Worm (Caenorhabditis elegans): ENCODE measurements around the gene Y59A8B.12.

DNA sequence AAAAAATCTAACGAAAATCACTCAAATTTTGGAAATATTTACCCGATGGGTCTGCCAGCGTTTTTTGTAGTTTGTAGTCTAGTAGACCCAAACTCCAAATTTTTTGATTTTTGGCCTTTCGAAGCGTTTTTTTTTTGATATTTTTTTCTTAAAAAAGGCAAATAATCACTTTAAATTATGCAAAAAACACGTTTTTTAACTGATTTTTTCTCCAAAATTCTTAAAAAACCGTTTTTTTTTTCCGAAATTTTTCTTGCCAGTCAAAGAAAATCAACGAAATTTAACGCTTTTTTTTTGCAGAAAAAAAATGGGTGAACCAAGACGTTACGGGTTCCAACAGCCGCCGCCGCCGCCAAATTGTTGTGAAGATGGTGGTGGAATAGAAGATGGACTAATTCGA, 21.9 kb upstream of the Y59A8B.12 start, which contains the start of gene Y37H2A.1:
- TF ChIP-seq ama-1 (optimal IDR thresholded peaks at IDR 0.05), result no peak
- no peak for TF ChIP-seq flt-1 (GFP tag; IDR thresholded peaks at IDR 0.05)
- TF ChIP-seq B0310.2 (tag; optimal IDR thresholded peaks at IDR 0.05), result no peak
- no peak for TF ChIP-seq ceh-13 (GFP tag; optimal IDR thresholded peaks at IDR 0.05)
- no peak for TF ChIP-seq F13C5.2 (tag; optimal IDR thresholded peaks at IDR 0.05)
- no peak for TF ChIP-seq hnd-1 (tag; optimal IDR thresholded peaks at IDR 0.05)
- TF ChIP-seq ets-7 (tag; optimal IDR thresholded peaks at IDR 0.05), result no peak
- no peak for TF ChIP-seq hmg-4 (GFP tag; optimal IDR thresholded peaks at IDR 0.05)
